Fruit fly (Drosophila melanogaster) whole organism, embryonic: ENCODE results near the gene Kua.
A peak's percentile ranks its signal among the peaks of the same experiment; 100 is the strongest.

Experiments
- Awh ChIP-seq: fragments of 200-800 bp; sonication (Bioruptor generic); IDR thresholded peaks from 2 replicates; pipeline ENCODE4, ENCODE4 v1.3.6; 2022; ENCODE audit warnings: missing biosample characterization, missing genetic modification characterization
- CG12104 ChIP-seq: fragments of 200-800 bp; sonication (Bioruptor generic); optimal IDR thresholded peaks from 3 replicates; lab custom pipeline; 2016; ENCODE audit warnings: missing biosample characterization, missing genetic modification characterization
- CG13624 ChIP-seq: fragments of 200-800 bp; sonication (Bioruptor generic); optimal IDR thresholded peaks from 2 replicates; lab custom pipeline; 2016; ENCODE audit warnings: missing biosample characterization, missing genetic modification characterization
- CG14965 ChIP-seq: fragments of 200-800 bp; sonication (Bioruptor generic); optimal IDR thresholded peaks from 2 replicates; lab custom pipeline; 2016; ENCODE audit warnings: missing biosample characterization, missing genetic modification characterization, borderline replicate concordance
- CG16863 ChIP-seq: fragments of 200-800 bp; sonication (Bioruptor generic); optimal IDR thresholded peaks from 3 replicates; lab custom pipeline; 2016; ENCODE audit warnings: missing biosample characterization, missing genetic modification characterization
- CG17186 ChIP-seq: fragments of 200-800 bp; sonication (Bioruptor generic); optimal IDR thresholded peaks from 3 replicates; lab custom pipeline; 2017; ENCODE audit warnings: missing biosample characterization, missing genetic modification reagents, missing genetic modification characterization
- CG17328 ChIP-seq: fragments of 200-800 bp; sonication (Bioruptor generic); IDR thresholded peaks from 2 replicates; pipeline ENCODE4 v1.3.6; 2022; ENCODE audit warnings: missing biosample characterization, missing genetic modification characterization
- CG30431 ChIP-seq: fragments of 200-800 bp; sonication (Bioruptor generic); optimal IDR thresholded peaks from 2 replicates; lab custom pipeline; 2017; ENCODE audit warnings: missing biosample characterization, missing genetic modification characterization
- CG3163 ChIP-seq: fragments of 200-800 bp; sonication (Bioruptor generic); optimal IDR thresholded peaks from 3 replicates; lab custom pipeline; 2016; ENCODE audit warnings: missing biosample characterization, missing genetic modification characterization
- CG3407 ChIP-seq: fragments of 200-800 bp; sonication (Bioruptor generic); optimal IDR thresholded peaks from 2 replicates; lab custom pipeline; 2018; ENCODE audit warnings: missing biosample characterization, mild to moderate bottlenecking, missing genetic modification characterization
- CG6175 ChIP-seq: fragments of 200-800 bp; sonication (Bioruptor generic); IDR thresholded peaks from 3 replicates; pipeline ENCODE4 v1.3.6; 2022; ENCODE audit warnings: missing biosample characterization, missing genetic modification characterization
- CG6765 ChIP-seq: fragments of 200-800 bp; sonication (Bioruptor generic); optimal IDR thresholded peaks from 3 replicates; lab custom pipeline; 2017; ENCODE audit warnings: missing biosample characterization, mild to moderate bottlenecking, missing genetic modification characterization
- CG7271 ChIP-seq: fragments of 200-800 bp; sonication (Bioruptor generic); optimal IDR thresholded peaks from 2 replicates; lab custom pipeline; 2018; ENCODE audit warnings: missing biosample characterization, mild to moderate bottlenecking, missing genetic modification characterization, moderate library complexity
- CG7745 ChIP-seq: fragments of 200-800 bp; sonication (Bioruptor generic); optimal IDR thresholded peaks from 2 replicates; lab custom pipeline; 2018; ENCODE audit warnings: missing biosample characterization, mild to moderate bottlenecking, missing genetic modification characterization, moderate library complexity
- CG7963 ChIP-seq: fragments of 200-800 bp; sonication (Bioruptor generic); IDR thresholded peaks from 3 replicates; pipeline ENCODE4 v1.3.6; 2022; ENCODE audit warnings: missing biosample characterization, missing genetic modification characterization; ENCODE audit not compliant: partially characterized antibody
- CG8281 ChIP-seq: fragments of 200-800 bp; sonication (Bioruptor generic); optimal IDR thresholded peaks from 2 replicates; lab custom pipeline; 2018; ENCODE audit warnings: missing biosample characterization, mild to moderate bottlenecking, missing genetic modification characterization, moderate library complexity
- CG8924 ChIP-seq: fragments of 200-800 bp; optimal IDR thresholded peaks from 3 replicates; lab custom pipeline; 2019; ENCODE audit warnings: missing biosample characterization, mild to moderate bottlenecking, missing genetic modification characterization, moderate library complexity
- CG9215 ChIP-seq: fragments of 200-800 bp; sonication (Bioruptor generic); IDR thresholded peaks from 2 replicates; pipeline ENCODE4 v1.3.6; 2022; ENCODE audit warnings: missing biosample characterization, missing genetic modification characterization
- CG9797 ChIP-seq: fragments of 200-800 bp; sonication (Bioruptor generic); optimal IDR thresholded peaks from 3 replicates; lab custom pipeline; 2018; ENCODE audit warnings: missing biosample characterization, mild to moderate bottlenecking, missing genetic modification characterization
- D ChIP-seq, 2 experiments: fragments of 200-800 bp in 1 of 2; fragments of >200 bp in 1 of 2; sonication (Bioruptor generic) in 1 of 2; optimal IDR thresholded peaks; 2 replicates in 1 of 2; 3 replicates in 1 of 2; lab custom pipeline; 2017; ENCODE audit warnings: mild to moderate bottlenecking in 1 of 2, missing biosample characterization in 1 of 2, missing genetic modification characterization in 1 of 2, missing genetic modification reagents in 1 of 2
- Doc3 ChIP-seq: fragments of 200-800 bp; sonication (Bioruptor generic); IDR thresholded peaks from 3 replicates; pipeline ENCODE4 v1.3.6; 2022; ENCODE audit warnings: missing biosample characterization, missing genetic modification characterization; ENCODE audit not compliant: partially characterized antibody
- E2f2 ChIP-seq: fragments of 200-800 bp; sonication (Bioruptor generic); IDR thresholded peaks from 2 replicates; pipeline ENCODE4 v1.3.6; 2022; ENCODE audit warnings: missing biosample characterization, missing genetic modification characterization
- Elba2 ChIP-seq: fragments of 200-800 bp; sonication (Bioruptor generic); optimal IDR thresholded peaks from 3 replicates; lab custom pipeline; 2016; ENCODE audit warnings: missing biosample characterization, missing genetic modification characterization
- Ets97D ChIP-seq: fragments of 200-800 bp; sonication (Bioruptor generic); optimal IDR thresholded peaks from 3 replicates; lab custom pipeline; 2016; ENCODE audit warnings: missing biosample characterization, missing genetic modification characterization
- GATAe ChIP-seq: fragments of 200-800 bp; sonication (Bioruptor generic); conservative IDR thresholded peaks from 2 replicates; pipeline ENCODE4 v1.3.6; 2022; ENCODE audit warnings: missing biosample characterization, missing genetic modification characterization
- H15 ChIP-seq: fragments of 200-800 bp; sonication (Bioruptor generic); IDR thresholded peaks from 3 replicates; pipeline ENCODE4 v1.3.6; 2022; ENCODE audit warnings: missing biosample characterization, missing genetic modification characterization
- Hr39 ChIP-seq: fragments of >200 bp; optimal IDR thresholded peaks from 2 replicates; lab custom pipeline; 2017
- Mad ChIP-seq: fragments of 200-800 bp; sonication (Bioruptor generic); optimal IDR thresholded peaks from 2 replicates; lab custom pipeline; 2016; ENCODE audit warnings: missing biosample characterization, missing genetic modification characterization
- Meics ChIP-seq: fragments of 200-800 bp; sonication (Bioruptor generic); optimal IDR thresholded peaks from 2 replicates; lab custom pipeline; 2017; ENCODE audit warnings: missing biosample characterization, mild to moderate bottlenecking, missing genetic modification characterization
- Opbp ChIP-seq: fragments of 200-800 bp; sonication (Bioruptor generic); IDR thresholded peaks from 3 replicates; pipeline ENCODE4 v1.3.6; 2022; ENCODE audit warnings: missing biosample characterization, missing genetic modification characterization; ENCODE audit not compliant: partially characterized antibody
- Pdp1 ChIP-seq, 2 experiments: fragments of 200-800 bp; sonication (Bioruptor generic); optimal IDR thresholded peaks; 3 replicates each; lab custom pipeline; 2016; ENCODE audit warnings: missing biosample characterization in 2 of 2, missing genetic modification characterization in 2 of 2, mild to moderate bottlenecking in 1 of 2, moderate library complexity in 1 of 2
- Taf1 ChIP-seq: fragments of 200-800 bp; sonication (Bioruptor generic); IDR thresholded peaks from 2 replicates; pipeline ENCODE4 v1.3.6; 2022; ENCODE audit warnings: missing biosample characterization, missing genetic modification characterization
- YL-1 ChIP-seq: fragments of 200-800 bp; sonication (Bioruptor generic); optimal IDR thresholded peaks from 3 replicates; lab custom pipeline; 2017; ENCODE audit warnings: missing biosample characterization, mild to moderate bottlenecking, missing genetic modification characterization
- ab ChIP-seq: fragments of 200-800 bp; sonication (Bioruptor generic); optimal IDR thresholded peaks from 2 replicates; lab custom pipeline; 2016; ENCODE audit warnings: missing biosample characterization, missing genetic modification characterization
- abd-A ChIP-seq: fragments of 200-800 bp; sonication (Bioruptor generic); optimal IDR thresholded peaks from 3 replicates; lab custom pipeline; 2019; ENCODE audit warnings: missing biosample characterization, mild to moderate bottlenecking, missing genetic modification characterization, moderate library complexity
- al ChIP-seq: fragments of 200-800 bp; sonication (Bioruptor generic); IDR thresholded peaks from 2 replicates; pipeline ENCODE4 v1.3.6; 2022; ENCODE audit warnings: missing biosample characterization, missing genetic modification characterization
- crc ChIP-seq: fragments of 200-800 bp; sonication (Bioruptor generic); optimal IDR thresholded peaks from 2 replicates; lab custom pipeline; 2016; ENCODE audit warnings: missing biosample characterization, missing genetic modification characterization
- crp ChIP-seq, 2 experiments: fragments of 200-800 bp; sonication (Bioruptor generic); optimal IDR thresholded peaks; 2 replicates in 1 of 2; 3 replicates in 1 of 2; lab custom pipeline; 2017; ENCODE audit warnings: missing biosample characterization in 2 of 2, missing genetic modification characterization in 2 of 2, mild to moderate bottlenecking in 1 of 2, moderate library complexity in 1 of 2
- disco-r ChIP-seq: fragments of 200-800 bp; sonication (Bioruptor generic); optimal IDR thresholded peaks from 2 replicates; lab custom pipeline; 2016; ENCODE audit warnings: missing biosample characterization, missing genetic modification characterization
- fru ChIP-seq: fragments of >200 bp; optimal IDR thresholded peaks from 2 replicates; lab custom pipeline; 2017
- gcm ChIP-seq: fragments of 200-800 bp; sonication (Bioruptor generic); optimal IDR thresholded peaks from 2 replicates; lab custom pipeline; 2019; ENCODE audit warnings: missing biosample characterization, mild to moderate bottlenecking, missing genetic modification characterization, moderate library complexity
- hbn ChIP-seq: fragments of 200-800 bp; sonication (Bioruptor generic); IDR thresholded peaks from 2 replicates; pipeline ENCODE4 v1.3.6; 2022; ENCODE audit warnings: missing biosample characterization, missing genetic modification characterization; ENCODE audit not compliant: partially characterized antibody
- kah ChIP-seq: fragments of 200-800 bp; sonication (Bioruptor generic); optimal IDR thresholded peaks from 2 replicates; lab custom pipeline; 2018; ENCODE audit warnings: missing biosample characterization, mild to moderate bottlenecking, missing genetic modification characterization
- luna ChIP-seq: fragments of 200-800 bp; sonication (Bioruptor generic); optimal IDR thresholded peaks from 2 replicates; lab custom pipeline; 2016; ENCODE audit warnings: missing biosample characterization, missing genetic modification characterization
- pan ChIP-seq, 4 experiments: fragments of >200 bp in 3 of 4; fragments of 200-800 bp in 1 of 4; sonication (Bioruptor generic) in 1 of 4; optimal IDR thresholded peaks in 3 of 4; IDR thresholded peaks in 1 of 4; 2 replicates each; pipeline versions ENCODE4 v1.3.6 to Lab custom; 2017 to 2022; ENCODE audit warnings: missing biosample characterization in 2 of 4, missing genetic modification characterization in 2 of 4, mixed read lengths in 1 of 4
- rib ChIP-seq: fragments of 200-800 bp; sonication (Bioruptor generic); IDR thresholded peaks from 2 replicates; pipeline ENCODE4 v1.3.6; 2022; ENCODE audit warnings: missing biosample characterization, missing genetic modification characterization
- sisA ChIP-seq: fragments of 200-800 bp; sonication (Bioruptor generic); IDR thresholded peaks from 2 replicates; pipeline ENCODE4 v1.3.6; 2022; ENCODE audit warnings: missing biosample characterization, missing genetic modification characterization
- stwl ChIP-seq: fragments of 200-800 bp; sonication (Bioruptor generic); optimal IDR thresholded peaks from 3 replicates; lab custom pipeline; 2018; ENCODE audit warnings: missing biosample characterization, mild to moderate bottlenecking, missing genetic modification characterization, moderate library complexity
- zf30C ChIP-seq: fragments of 200-800 bp; sonication (Bioruptor generic); optimal IDR thresholded peaks from 3 replicates; lab custom pipeline; 2018; ENCODE audit warnings: missing biosample characterization, mild to moderate bottlenecking, missing genetic modification characterization

Gene Kua

dm6 chr2L:20061018-20061657 is 36.2 kb upstream of the Kua start, which contains the start of the genes barr and lok (continued):
- no peak for TF ChIP-seq CG8281
- peak; percentile 5 for TF ChIP-seq kah (GFP tag; lab: Kevin White, UChicago)
- peak; percentile 55 for TF ChIP-seq CG12104 (GFP tag; lab: Kevin White, UChicago)
- no peak for TF ChIP-seq D (optimal IDR thresholded peaks at IDR 0.05; lab: Kevin White, UChicago)
- peak; percentile 53 for TF ChIP-seq D (GFP tag; optimal IDR thresholded peaks at IDR 0.05; lab: Kevin White, UChicago)
- TF ChIP-seq CG13624 (GFP tag; lab: Kevin White, UChicago): peak; percentile 12
- TF ChIP-seq luna (GFP tag; lab: Kevin White, UChicago): no peak
- TF ChIP-seq Hr39 (lab: Kevin White, UChicago): no peak
- no peak for TF ChIP-seq CG6765 (GFP tag; lab: Kevin White, UChicago)
- no peak for TF ChIP-seq CG3407 (GFP tag; lab: Kevin White, UChicago)
- no peak for TF ChIP-seq pan (optimal IDR thresholded peaks at IDR 0.05; lab: Kevin White, UChicago)
- no peak for TF ChIP-seq pan (GFP tag; optimal IDR thresholded peaks at IDR 0.05 in 1 of 2, IDR thresholded peaks at IDR 0.05 in 1 of 2)
- no peak for TF ChIP-seq Doc3 (GFP tag; lab: Robert Waterston, UW)
- TF ChIP-seq CG3163 (GFP tag; lab: Kevin White, UChicago): peak; percentile 13
- no peak for TF ChIP-seq CG30431 (GFP tag; lab: Kevin White, UChicago)
- TF ChIP-seq CG7963 (GFP tag; lab: Robert Waterston, UW): no peak
- no peak for TF ChIP-seq CG9797
- TF ChIP-seq abd-A (tag; lab: Kevin White, UChicago): no peak
- TF ChIP-seq CG14965: no peak
- no peak for TF ChIP-seq Elba2 (GFP tag; lab: Kevin White, UChicago)
- TF ChIP-seq Taf1 (GFP tag; lab: Robert Waterston, UW): no peak
- peak in 1 of 2 experiments; percentile 56 for TF ChIP-seq Pdp1 (GFP tag; optimal IDR thresholded peaks at IDR 0.05; lab: Kevin White, UChicago)
- no peak for TF ChIP-seq CG17186
- no peak for TF ChIP-seq CG7745 (tag; lab: Kevin White, UChicago)
- TF ChIP-seq disco-r (GFP tag; lab: Kevin White, UChicago): no peak
- no peak for TF ChIP-seq gcm (GFP tag; lab: Kevin White, UChicago)
- no peak for TF ChIP-seq CG7271
- peak; percentile 49 for TF ChIP-seq E2f2 (GFP tag; lab: Robert Waterston, UW)
- TF ChIP-seq sisA: no peak; the same call in 1 of the 2 replicates
- peak; percentile 42 for TF ChIP-seq Meics
- peak; percentile 37 for TF ChIP-seq Mad
- TF ChIP-seq GATAe (GFP tag; lab: Robert Waterston, UW): no peak
- no peak for TF ChIP-seq fru (lab: Kevin White, UChicago)
- TF ChIP-seq CG9215 (GFP tag; lab: Robert Waterston, UW): peak; percentile 60
- no peak for TF ChIP-seq CG17328
- TF ChIP-seq Ets97D (GFP tag; lab: Kevin White, UChicago): peak; percentile 51
- no peak for TF ChIP-seq H15 (GFP tag; lab: Robert Waterston, UW)
- no peak for TF ChIP-seq rib (GFP tag; lab: Robert Waterston, UW)
- peak in 1 of 2 experiments; percentile 9 for TF ChIP-seq crp (GFP tag; optimal IDR thresholded peaks at IDR 0.05; lab: Kevin White, UChicago)
- TF ChIP-seq CG6175 (GFP tag; lab: Robert Waterston, UW): no peak
- TF ChIP-seq zf30C: no peak
- no peak for TF ChIP-seq hbn (GFP tag; lab: Robert Waterston, UW)
- TF ChIP-seq Awh (GFP tag; lab: Robert Waterston, UW): no peak
- TF ChIP-seq Opbp (GFP tag; lab: Robert Waterston, UW): no peak
- TF ChIP-seq CG16863 (GFP tag; lab: Kevin White, UChicago): peak; percentile 42
- TF ChIP-seq al (GFP tag; lab: Robert Waterston, UW): 0 out of 2 replicates have a peak, but pooled peaks have one; percentile 11
- TF ChIP-seq ab (GFP tag; lab: Kevin White, UChicago): no peak
- TF ChIP-seq CG8924 (tag; lab: Kevin White, UChicago): peak; percentile 70
- TF ChIP-seq stwl: peak; percentile 24
- TF ChIP-seq crc (GFP tag; lab: Kevin White, UChicago): peak; percentile 15
- TF ChIP-seq YL-1 (GFP tag; lab: Kevin White, UChicago): peak; percentile 49
